Worm (Caenorhabditis elegans) whole organism, L3 larva: ENCODE data around the gene cutl-4.

ENCODE experiments used
- R02D3.7 ChIP-seq: fragments of 150-350 bp; optimal IDR thresholded peaks from 2 replicates; lab custom pipeline; 2014; ENCODE audit warnings: missing biosample characterization, missing genetic modification characterization
- ama-1 ChIP-seq: fragments of 150-350 bp; optimal IDR thresholded peaks from 2 replicates; lab custom pipeline; 2018
- fos-1 ChIP-seq: fragments of 150-350 bp; optimal IDR thresholded peaks from 2 replicates; lab custom pipeline; 2014; ENCODE audit warnings: missing biosample characterization, missing genetic modification characterization
- jun-1 ChIP-seq: fragments of 150-350 bp; optimal IDR thresholded peaks from 2 replicates; lab custom pipeline; 2014; ENCODE audit warnings: missing biosample characterization, missing genetic modification reagents, missing genetic modification characterization
- nhr-11 ChIP-seq: fragments of 150-350 bp; optimal IDR thresholded peaks from 2 replicates; lab custom pipeline; 2014; ENCODE audit warnings: missing biosample characterization, missing genetic modification characterization
- nhr-12 ChIP-seq: fragments of 150-350 bp; optimal IDR thresholded peaks from 2 replicates; lab custom pipeline; 2014; ENCODE audit warnings: missing biosample characterization, missing genetic modification characterization
- pha-4 ChIP-seq: fragments of 150-350 bp; optimal IDR thresholded peaks from 2 replicates; lab custom pipeline; 2014; ENCODE audit warnings: missing biosample characterization, missing genetic modification reagents, missing genetic modification characterization
- ztf-4 ChIP-seq: fragments of 150-350 bp; optimal IDR thresholded peaks from 2 replicates; lab custom pipeline; 2014; ENCODE audit warnings: missing biosample characterization, missing genetic modification characterization

DNA sequence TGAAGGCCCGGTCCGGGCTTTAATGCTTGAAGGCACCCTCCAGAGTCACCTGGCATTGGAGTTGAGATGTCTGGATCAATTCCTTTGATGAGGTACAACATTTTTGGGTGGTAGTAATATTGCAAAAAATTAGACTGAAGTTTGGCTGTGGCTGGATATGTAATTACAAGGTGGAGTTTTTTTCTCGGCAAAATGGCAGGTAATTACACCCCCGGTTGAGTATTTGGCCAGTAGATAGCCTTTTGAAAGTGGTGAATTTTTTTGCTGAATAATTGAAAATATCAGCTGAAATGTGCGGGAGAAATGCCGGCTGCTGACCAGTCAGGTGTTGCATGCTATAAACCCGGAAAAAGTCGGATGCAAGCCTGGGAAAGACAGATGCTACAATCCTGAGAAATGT is 40.6 kb downstream of the cutl-4 start, which contains the start of gene Y26G10.4:
- TF ChIP-seq jun-1, result no peak
- no peak for TF ChIP-seq ztf-4
- TF ChIP-seq nhr-12 (tag; lab: Kevin White, UChicago), result no peak
- TF ChIP-seq nhr-11 (tag; lab: Kevin White, UChicago), result no peak
- no peak for TF ChIP-seq pha-4 (tag; lab: Kevin White, UChicago)
- no peak for TF ChIP-seq R02D3.7 (tag; lab: Kevin White, UChicago)
- TF ChIP-seq ama-1 (lab: Kevin White, UChicago), result no peak
- no peak for TF ChIP-seq fos-1 (tag; lab: Kevin White, UChicago)
